Fruit fly (Drosophila melanogaster) whole organism, embryonic: Measurements from ENCODE around the gene CG32564.

Source experiments
- CG3838 ChIP-seq: fragments of 200-800 bp; sonication (Bioruptor generic); optimal IDR thresholded peaks from 3 replicates; lab custom pipeline; 2016; ENCODE audit warnings: missing biosample characterization, missing genetic modification characterization
- CG6854 ChIP-seq: fragments of 200-800 bp; sonication (Bioruptor generic); optimal IDR thresholded peaks from 3 replicates; lab custom pipeline; 2017; ENCODE audit warnings: missing biosample characterization, mild to moderate bottlenecking, missing genetic modification characterization
- CG8478 ChIP-seq: fragments of >200 bp; optimal IDR thresholded peaks from 2 replicates; lab custom pipeline; 2018
- Hr51 ChIP-seq, 2 experiments: fragments of 200-800 bp; sonication (Bioruptor generic); optimal IDR thresholded peaks; 2 replicates in 1 of 2; 3 replicates in 1 of 2; lab custom pipeline; 2016 to 2018; ENCODE audit warnings: missing biosample characterization in 2 of 2, missing genetic modification characterization in 2 of 2, mild to moderate bottlenecking in 1 of 2, moderate library complexity in 1 of 2
- Opbp ChIP-seq: fragments of 200-800 bp; sonication (Bioruptor generic); IDR thresholded peaks from 3 replicates; pipeline ENCODE4 v1.3.6; 2022; ENCODE audit warnings: missing biosample characterization, missing genetic modification characterization; ENCODE audit not compliant: partially characterized antibody
- Optix ChIP-seq: fragments of 200-800 bp; sonication (Bioruptor generic); IDR thresholded peaks from 3 replicates; pipeline ENCODE4 v1.3.6; 2022; ENCODE audit warnings: missing biosample characterization, missing genetic modification characterization

- TF ChIP-seq Optix (GFP tag; lab: Robert Waterston, UW) (no peak), CG6854 (no peak), CG3838 (GFP tag; lab: Kevin White, UChicago) (no peak), Opbp (GFP tag; lab: Robert Waterston, UW) (0 out of 3 replicates have a peak, but pooled peaks have one; percentile 20), Hr51 (GFP tag; optimal IDR thresholded peaks at IDR 0.05; lab: Kevin White, UChicago) (no peak), CG8478 (lab: Kevin White, UChicago) (no peak)
Measured at dm6 chrX:17159116-17159515, 47.1 kb upstream of the CG32564 start, which contains the start of gene xmas.
